Fruit fly (Drosophila melanogaster) whole organism, pupa: ENCODE results near the gene Pkd2.

Source experiments
- CG10348 ChIP-seq: fragments of 200-800 bp; sonication (Bioruptor generic); IDR thresholded peaks from 2 replicates; pipeline ENCODE4 v1.3.6; 2022; ENCODE audit warnings: missing biosample characterization, missing genetic modification characterization
- CG12605 ChIP-seq: fragments of 200-800 bp; sonication (Bioruptor generic); IDR thresholded peaks from 2 replicates; pipeline ENCODE4 v1.3.6; 2022; ENCODE audit warnings: missing biosample characterization, missing genetic modification characterization
- CG13204 ChIP-seq: fragments of 200-800 bp; sonication (Bioruptor generic); optimal IDR thresholded peaks from 2 replicates; lab custom pipeline; 2018; ENCODE audit warnings: missing biosample characterization, mild to moderate bottlenecking, missing genetic modification characterization, moderate library complexity
- CG14655 ChIP-seq: fragments of 200-800 bp; sonication (Bioruptor generic); optimal IDR thresholded peaks from 3 replicates; lab custom pipeline; 2017; ENCODE audit warnings: mild to moderate bottlenecking, missing biosample characterization, missing genetic modification reagents, missing genetic modification characterization
- CG15710 ChIP-seq: fragments of 200-800 bp; sonication (Bioruptor generic); optimal IDR thresholded peaks from 2 replicates; lab custom pipeline; 2018; ENCODE audit warnings: missing biosample characterization, mild to moderate bottlenecking, missing genetic modification characterization, moderate library complexity
- CG17806 ChIP-seq: fragments of 200-800 bp; sonication (Bioruptor generic); optimal IDR thresholded peaks from 2 replicates; lab custom pipeline; 2018; ENCODE audit warnings: missing biosample characterization, mild to moderate bottlenecking, missing genetic modification characterization, moderate library complexity
- CG32121 ChIP-seq: fragments of 200-800 bp; sonication (Bioruptor generic); IDR thresholded peaks from 2 replicates; pipeline ENCODE4 v1.3.6; 2022; ENCODE audit warnings: missing biosample characterization, missing genetic modification characterization
- CG34367 ChIP-seq: fragments of 200-800 bp; sonication (Bioruptor generic); optimal IDR thresholded peaks from 2 replicates; lab custom pipeline; 2018; ENCODE audit warnings: missing biosample characterization, mild to moderate bottlenecking, missing genetic modification characterization
- CG4496 ChIP-seq: fragments of 200-800 bp; sonication (Bioruptor generic); IDR thresholded peaks from 3 replicates; pipeline ENCODE4 v1.3.6; 2022; ENCODE audit warnings: missing biosample characterization, missing genetic modification characterization
- CG8159 ChIP-seq: fragments of 200-800 bp; sonication (Bioruptor generic); optimal IDR thresholded peaks from 3 replicates; lab custom pipeline; 2018; ENCODE audit warnings: missing biosample characterization, mild to moderate bottlenecking, missing genetic modification characterization, moderate library complexity
- CG8301 ChIP-seq: fragments of 200-800 bp; sonication (Bioruptor generic); optimal IDR thresholded peaks from 2 replicates; lab custom pipeline; 2018; ENCODE audit warnings: missing biosample characterization, mild to moderate bottlenecking, missing genetic modification characterization
- CG9948 ChIP-seq: fragments of 200-800 bp; sonication (Bioruptor generic); optimal IDR thresholded peaks from 2 replicates; lab custom pipeline; 2018; ENCODE audit warnings: missing biosample characterization, mild to moderate bottlenecking, missing genetic modification characterization, moderate library complexity
- D1 ChIP-seq: fragments of 200-800 bp; sonication (Bioruptor generic); optimal IDR thresholded peaks from 2 replicates; lab custom pipeline; 2018; ENCODE audit warnings: missing biosample characterization, mild to moderate bottlenecking, missing genetic modification characterization, moderate library complexity
- EcR ChIP-seq: fragments of 200-800 bp; sonication (Bioruptor generic); optimal IDR thresholded peaks from 3 replicates; lab custom pipeline; 2019; ENCODE audit warnings: missing biosample characterization, missing genetic modification characterization, mild to moderate bottlenecking, moderate library complexity, missing genetic modification reagents
- Ets98B ChIP-seq: fragments of 200-800 bp; sonication (Bioruptor generic); IDR thresholded peaks from 2 replicates; pipeline ENCODE4 v1.3.6; 2022; ENCODE audit warnings: missing biosample characterization, missing genetic modification characterization
- Pif1A ChIP-seq: fragments of 200-800 bp; sonication (Bioruptor generic); optimal IDR thresholded peaks from 3 replicates; lab custom pipeline; 2016; ENCODE audit warnings: missing biosample characterization, missing genetic modification characterization
- Pif1B ChIP-seq: fragments of 200-800 bp; sonication (Bioruptor generic); optimal IDR thresholded peaks from 3 replicates; lab custom pipeline; 2016; ENCODE audit warnings: missing biosample characterization, missing genetic modification characterization
- Snoo ChIP-seq: fragments of 200-800 bp; sonication (Bioruptor generic); optimal IDR thresholded peaks from 3 replicates; lab custom pipeline; 2017; ENCODE audit warnings: missing biosample characterization, mild to moderate bottlenecking, missing genetic modification characterization, inconsistent platforms
- fd96Ca ChIP-seq: fragments of 200-800 bp; sonication (Bioruptor generic); IDR thresholded peaks from 3 replicates; pipeline ENCODE4 v1.3.6; 2022; ENCODE audit warnings: missing biosample characterization, missing genetic modification characterization
- gl ChIP-seq: fragments of 200-800 bp; sonication (Bioruptor generic); optimal IDR thresholded peaks from 2 replicates; lab custom pipeline; 2018; ENCODE audit warnings: missing biosample characterization, mild to moderate bottlenecking, missing genetic modification characterization
- rn ChIP-seq: fragments of 200-800 bp; sonication (Bioruptor generic); IDR thresholded peaks from 2 replicates; pipeline ENCODE4 v1.3.6; 2022; ENCODE audit warnings: missing biosample characterization, missing genetic modification characterization

Gene Pkd2

dm6 chr2L:12397974-12398373 lies at the start of gene Pkd2:
Gene Pkd2, plus strand, starts transcription at chr2L:12398274.
- TF ChIP-seq CG34367: no peak
- TF ChIP-seq CG10348: no peak
- no peak for TF ChIP-seq CG8159 (tag; lab: Kevin White, UChicago)
- no peak for TF ChIP-seq Pif1B (GFP tag; lab: Kevin White, UChicago)
- no peak for TF ChIP-seq Snoo (tag; lab: Kevin White, UChicago)
- TF ChIP-seq Ets98B (GFP tag; lab: Robert Waterston, UW): no peak
- TF ChIP-seq CG8301 (tag; lab: Kevin White, UChicago): no peak
- TF ChIP-seq D1 (tag; lab: Kevin White, UChicago): no peak
- TF ChIP-seq CG4496 (GFP tag; lab: Robert Waterston, UW): no peak
- no peak for TF ChIP-seq gl (tag; lab: Kevin White, UChicago)
- no peak for TF ChIP-seq CG15710
- no peak for TF ChIP-seq CG9948
- no peak for TF ChIP-seq CG17806 (tag; lab: Kevin White, UChicago)
- TF ChIP-seq, all 21 proteins: peak for 0

dm6 chr2L:12348407-12349091 lies 49.5 kb upstream of the Pkd2 start:
- TF ChIP-seq CG32121 (GFP tag; lab: Robert Waterston, UW): no peak
- TF ChIP-seq, all 21 proteins: peak for 0

dm6 chr2L:12350880-12351279 lies 47.2 kb upstream of the Pkd2 start:
- TF ChIP-seq CG14655 (GFP tag; lab: Kevin White, UChicago): peak; percentile 5
- TF ChIP-seq fd96Ca (GFP tag; lab: Robert Waterston, UW): peak; percentile 34; the same call in 1 of the 3 replicates
- peak; percentile 72; the same call in 2 of the 3 replicates for TF ChIP-seq CG4496 (GFP tag; lab: Robert Waterston, UW)
- no peak for TF ChIP-seq rn (GFP tag; lab: Robert Waterston, UW)

- TF ChIP-seq CG9948 (no peak), CG8159 (tag; lab: Kevin White, UChicago) (no peak), CG8301 (tag; lab: Kevin White, UChicago) (no peak), EcR (GFP tag; lab: Kevin White, UChicago) (no peak), rn (GFP tag; lab: Robert Waterston, UW) (no peak), CG12605 (GFP tag; lab: Robert Waterston, UW) (no peak), CG34367 (no peak), gl (tag; lab: Kevin White, UChicago) (no peak)
- TF ChIP-seq, all 21 proteins: peak for 0
Measured at dm6 chr2L:12351969-12352368, 46.1 kb upstream of the Pkd2 start.

- TF ChIP-seq Snoo (tag; lab: Kevin White, UChicago): no peak
- no peak for TF ChIP-seq fd96Ca (GFP tag; lab: Robert Waterston, UW)
- no peak for TF ChIP-seq EcR (GFP tag; lab: Kevin White, UChicago)
- no peak for TF ChIP-seq D1 (tag; lab: Kevin White, UChicago)
- TF ChIP-seq CG8301 (tag; lab: Kevin White, UChicago): no peak
- no peak for TF ChIP-seq Pif1B (GFP tag; lab: Kevin White, UChicago)
Measured at dm6 chr2L:12353926-12354325, 44.1 kb upstream of the Pkd2 start.

dm6 chr2L:12356141-12356540 lies 41.9 kb upstream of the Pkd2 start, which contains the start of gene CG17010:
Gene CG17010, plus strand, starts transcription at chr2L:12356441.
- TF ChIP-seq CG17806 (tag; lab: Kevin White, UChicago) (no peak), gl (tag; lab: Kevin White, UChicago) (no peak), CG8301 (tag; lab: Kevin White, UChicago) (no peak), D1 (tag; lab: Kevin White, UChicago) (no peak), Snoo (tag; lab: Kevin White, UChicago) (no peak), CG9948 (no peak), Pif1B (GFP tag; lab: Kevin White, UChicago) (no peak), fd96Ca (GFP tag; lab: Robert Waterston, UW) (no peak), CG14655 (GFP tag; lab: Kevin White, UChicago) (no peak), Pif1A (GFP tag; lab: Kevin White, UChicago) (no peak), EcR (GFP tag; lab: Kevin White, UChicago) (no peak), CG34367 (no peak), CG8159 (tag; lab: Kevin White, UChicago) (no peak), CG13204 (GFP tag; lab: Kevin White, UChicago) (no peak), CG10348 (no peak)

- no peak for TF ChIP-seq Ets98B (GFP tag; lab: Robert Waterston, UW)
- 0 out of 3 replicates have a peak, but pooled peaks have one; percentile 9 for TF ChIP-seq CG4496 (GFP tag; lab: Robert Waterston, UW)
- TF ChIP-seq CG17806 (tag; lab: Kevin White, UChicago): no peak
- no peak for TF ChIP-seq CG8159 (tag; lab: Kevin White, UChicago)
- TF ChIP-seq CG15710: no peak
Measured at dm6 chr2L:12363206-12363605, 34.9 kb upstream of the Pkd2 start.
